Worm (Caenorhabditis elegans): Measurements from ENCODE around the gene Y113G7B.28.
A peak's percentile ranks its signal among the peaks of the same experiment; 100 is the strongest.

ce11 chrV:20241243-20241862, 45.6 kb downstream of the Y113G7B.28 start:
- TF ChIP-seq ztf-11 (tag; optimal IDR thresholded peaks at IDR 0.05) (no peak), ham-2 (GFP tag; optimal IDR thresholded peaks at IDR 0.05) (no peak), blmp-1 (tag; optimal IDR thresholded peaks at IDR 0.05) (no peak), cnd-1 (tag; optimal IDR thresholded peaks at IDR 0.05) (peak; percentile 31), ces-1 (GFP tag; optimal IDR thresholded peaks at IDR 0.05) (no peak), unc-62 (GFP tag; optimal IDR thresholded peaks at IDR 0.05) (no peak), pha-4 (tag; optimal IDR thresholded peaks at IDR 0.05) (no peak), elt-3 (tag; optimal IDR thresholded peaks at IDR 0.05) (no peak), nhr-12 (tag; optimal IDR thresholded peaks at IDR 0.05) (no peak), nhr-28 (tag; optimal IDR thresholded peaks at IDR 0.05) (no peak), lin-13 (tag; optimal IDR thresholded peaks at IDR 0.05) (no peak), mep-1 (tag; optimal IDR thresholded peaks at IDR 0.05) (no peak)
